Worm (Caenorhabditis elegans) whole organism, L2 larva: ENCODE results near the gene dhhc-14.
A peak's percentile ranks its signal among the peaks of the same experiment; 100 is the strongest.

Experiments used
- C34F6.9 ChIP-seq: fragments of 150-350 bp; optimal IDR thresholded peaks from 2 replicates; lab custom pipeline; 2014; ENCODE audit warnings: missing biosample characterization, missing genetic modification characterization
- F13H6.1 ChIP-seq: sonication (generic microtip); optimal IDR thresholded peaks from 2 replicates; lab custom pipeline; 2016; ENCODE audit warnings: missing genetic modification characterization, missing compliant biosample characterization
- R02D3.7 ChIP-seq: fragments of 150-350 bp; optimal IDR thresholded peaks from 2 replicates; lab custom pipeline; 2014; ENCODE audit warnings: missing biosample characterization, missing genetic modification characterization
- Y55F3AM.14 ChIP-seq: fragments of 200-800 bp; sonication (Bioruptor generic); optimal IDR thresholded peaks from 2 replicates; lab custom pipeline; 2018; ENCODE audit warnings: mild to moderate bottlenecking, missing genetic modification characterization, missing compliant biosample characterization
- ZK546.5 ChIP-seq: sonication (generic microtip); optimal IDR thresholded peaks from 2 replicates; lab custom pipeline; 2017; ENCODE audit warnings: missing biosample characterization, missing genetic modification characterization
- blmp-1 ChIP-seq: sonication (generic microtip); optimal IDR thresholded peaks from 2 replicates; lab custom pipeline; 2017; ENCODE audit warnings: missing genetic modification characterization, mild to moderate bottlenecking, missing compliant biosample characterization, antibody characterized with exemption, moderate library complexity; ENCODE audit not compliant: insufficient read depth
- ceh-16 ChIP-seq: fragments of 150-350 bp; optimal IDR thresholded peaks from 2 replicates; lab custom pipeline; 2014; ENCODE audit warnings: missing biosample characterization, missing genetic modification characterization
- egl-27 ChIP-seq: sonication (generic microtip); optimal IDR thresholded peaks from 3 replicates; lab custom pipeline; 2017; ENCODE audit warnings: missing biosample characterization, missing genetic modification reagents, missing genetic modification characterization
- elt-1 ChIP-seq: fragments of 150-350 bp; optimal IDR thresholded peaks from 2 replicates; lab custom pipeline; 2014; ENCODE audit warnings: missing biosample characterization, missing genetic modification characterization
- fos-1 ChIP-seq: fragments of 150-350 bp; optimal IDR thresholded peaks from 2 replicates; lab custom pipeline; 2014; ENCODE audit warnings: missing biosample characterization, missing genetic modification characterization
- gmeb-1 ChIP-seq: fragments of 150-350 bp; optimal IDR thresholded peaks from 2 replicates; lab custom pipeline; 2014; ENCODE audit warnings: missing biosample characterization, missing genetic modification characterization
- lsy-2 ChIP-seq, 2 experiments: fragments of 150-350 bp in 1 of 2; sonication (generic microtip) in 1 of 2; optimal IDR thresholded peaks; 2 replicates each; lab custom pipeline; 2014 to 2017; ENCODE audit warnings: missing biosample characterization in 2 of 2, missing genetic modification characterization in 2 of 2
- mbf-1 ChIP-seq: sonication (generic microtip); optimal IDR thresholded peaks from 2 replicates; lab custom pipeline; 2017; ENCODE audit warnings: missing biosample characterization, missing genetic modification characterization
- mdl-1 ChIP-seq, 2 experiments: fragments of 150-350 bp in 1 of 2; sonication (generic microtip) in 1 of 2; optimal IDR thresholded peaks; 2 replicates each; lab custom pipeline; 2017; ENCODE audit warnings: missing biosample characterization in 2 of 2, missing genetic modification characterization in 2 of 2
- nhr-10 ChIP-seq: sonication (generic microtip); optimal IDR thresholded peaks from 2 replicates; lab custom pipeline; 2017; ENCODE audit warnings: missing biosample characterization, missing genetic modification characterization
- nhr-12 ChIP-seq: fragments of 150-350 bp; optimal IDR thresholded peaks from 2 replicates; lab custom pipeline; 2014; ENCODE audit warnings: missing biosample characterization, missing genetic modification characterization
- nhr-129 ChIP-seq: fragments of 150-350 bp; optimal IDR thresholded peaks from 2 replicates; lab custom pipeline; 2014; ENCODE audit warnings: missing biosample characterization, missing genetic modification characterization
- nhr-21 ChIP-seq: fragments of 150-350 bp; optimal IDR thresholded peaks from 2 replicates; lab custom pipeline; 2014; ENCODE audit warnings: missing biosample characterization, missing genetic modification characterization
- nhr-23 ChIP-seq: fragments of 150-350 bp; optimal IDR thresholded peaks from 2 replicates; lab custom pipeline; 2014; ENCODE audit warnings: missing biosample characterization, missing genetic modification reagents, missing genetic modification characterization
- nhr-25 ChIP-seq: fragments of 150-350 bp; sonication (generic microtip); optimal IDR thresholded peaks from 3 replicates; lab custom pipeline; 2014; ENCODE audit warnings: missing biosample characterization, missing genetic modification characterization
- nhr-6 ChIP-seq: fragments of 150-350 bp; optimal IDR thresholded peaks from 2 replicates; lab custom pipeline; 2014; ENCODE audit warnings: missing biosample characterization, missing genetic modification characterization
- nhr-77 ChIP-seq: fragments of 150-350 bp; optimal IDR thresholded peaks from 2 replicates; lab custom pipeline; 2014; ENCODE audit warnings: missing biosample characterization, missing genetic modification characterization
- sem-4 ChIP-seq: fragments of 150-350 bp; optimal IDR thresholded peaks from 2 replicates; lab custom pipeline; 2014; ENCODE audit warnings: missing biosample characterization, missing genetic modification reagents, missing genetic modification characterization
- skn-1 ChIP-seq: sonication (generic microtip); optimal IDR thresholded peaks from 2 replicates; lab custom pipeline; 2017; ENCODE audit warnings: missing biosample characterization, missing genetic modification characterization
- sma-3 ChIP-seq: sonication (generic microtip); optimal IDR thresholded peaks from 2 replicates; lab custom pipeline; 2016; ENCODE audit warnings: missing genetic modification reagents, missing genetic modification characterization, missing compliant biosample characterization
- sma-9 ChIP-seq, 2 experiments: fragments of 150-350 bp in 1 of 2; sonication (generic microtip) in 1 of 2; optimal IDR thresholded peaks; 2 replicates each; lab custom pipeline; 2014 to 2016; ENCODE audit warnings: missing genetic modification characterization in 2 of 2, mild to moderate bottlenecking in 1 of 2, missing biosample characterization in 1 of 2, missing compliant biosample characterization in 1 of 2, missing genetic modification reagents in 1 of 2, moderate library complexity in 1 of 2
- unc-39 ChIP-seq: fragments of 150-350 bp; optimal IDR thresholded peaks from 2 replicates; lab custom pipeline; 2014; ENCODE audit warnings: missing biosample characterization, missing genetic modification characterization
- unc-55 ChIP-seq: fragments of 150-350 bp; sonication (generic microtip); optimal IDR thresholded peaks from 3 replicates; lab custom pipeline; 2014; ENCODE audit warnings: missing biosample characterization, missing genetic modification reagents, missing genetic modification characterization
- zag-1 ChIP-seq: fragments of 150-350 bp; optimal IDR thresholded peaks from 2 replicates; lab custom pipeline; 2014; ENCODE audit warnings: missing biosample characterization, missing genetic modification characterization
- ztf-1 ChIP-seq: fragments of 200-800 bp; sonication (Bioruptor generic); conservative IDR thresholded peaks from 2 replicates; pipeline ENCODE4 v1.3.6; 2022; ENCODE audit warnings: missing genetic modification characterization, missing compliant biosample characterization
- ztf-11 ChIP-seq: sonication (generic microtip); optimal IDR thresholded peaks from 2 replicates; lab custom pipeline; 2017; ENCODE audit warnings: missing biosample characterization, missing genetic modification characterization
- ztf-4 ChIP-seq: fragments of 150-350 bp; optimal IDR thresholded peaks from 2 replicates; lab custom pipeline; 2014; ENCODE audit warnings: missing biosample characterization, missing genetic modification characterization

Gene dhhc-14

ce11 chrX:8554029-8554428 lies 2.0 kb downstream of the dhhc-14 start:
- TF ChIP-seq ceh-16 (tag; lab: Kevin White, UChicago) = peak; percentile 45
- peak; percentile 83 for TF ChIP-seq blmp-1 (tag; lab: Kevin White, UChicago)
- TF ChIP-seq nhr-25 = peak; percentile 49
- TF ChIP-seq C34F6.9 = no peak

- TF ChIP-seq egl-27 (tag; lab: Kevin White, UChicago) (no peak), ZK546.5 (tag; lab: Kevin White, UChicago) (no peak), ztf-11 (tag; lab: Kevin White, UChicago) (no peak), nhr-23 (tag; lab: Kevin White, UChicago) (no peak), ztf-4 (tag; lab: Kevin White, UChicago) (no peak), unc-55 (GFP tag; lab: Kevin White, UChicago) (peak; percentile 53), nhr-25 (peak; percentile 36), zag-1 (tag; lab: Kevin White, UChicago) (no peak), lsy-2 (tag; optimal IDR thresholded peaks at IDR 0.05; lab: Kevin White, UChicago) (peak in 1 of 2 experiments; percentile 17), C34F6.9 (peak; percentile 11), skn-1 (no peak), mdl-1 (tag; optimal IDR thresholded peaks at IDR 0.05; lab: Kevin White, UChicago) (no peak), sma-3 (GFP tag; lab: Kevin White, UChicago) (peak; percentile 34), nhr-129 (tag; lab: Kevin White, UChicago) (peak; percentile 39), sem-4 (tag; lab: Kevin White, UChicago) (no peak), F13H6.1 (tag; lab: Kevin White, UChicago) (peak; percentile 39), elt-1 (no peak), ztf-1 (no peak)
Observed at ce11 chrX:8556614-8557196, 4.6 kb downstream of the dhhc-14 start, which contains the start of gene utx-1. TSS of gene utx-1 (plus strand) at chrX:8557146.

- TF ChIP-seq nhr-25 (no peak), Y55F3AM.14 (GFP tag; lab: Kevin White, UChicago) (no peak), nhr-23 (tag; lab: Kevin White, UChicago) (no peak), nhr-21 (tag; lab: Kevin White, UChicago) (no peak), nhr-129 (tag; lab: Kevin White, UChicago) (no peak), nhr-6 (no peak), unc-55 (GFP tag; lab: Kevin White, UChicago) (no peak), elt-1 (no peak), nhr-12 (tag; lab: Kevin White, UChicago) (no peak), unc-39 (tag; lab: Kevin White, UChicago) (no peak), nhr-10 (tag; lab: Kevin White, UChicago) (no peak), sma-9 (GFP tag; optimal IDR thresholded peaks at IDR 0.05; lab: Kevin White, UChicago) (no peak), sma-9 (tag; optimal IDR thresholded peaks at IDR 0.05; lab: Kevin White, UChicago) (no peak), mbf-1 (tag; lab: Kevin White, UChicago) (no peak)
Observed at ce11 chrX:8562586-8562985, 10.5 kb downstream of the dhhc-14 start.

- TF ChIP-seq fos-1 (tag; lab: Kevin White, UChicago) (peak; percentile 75), sma-3 (GFP tag; lab: Kevin White, UChicago) (peak; percentile 27), nhr-10 (tag; lab: Kevin White, UChicago) (no peak), R02D3.7 (tag; lab: Kevin White, UChicago) (no peak)
Observed at ce11 chrX:8563663-8564450, 11.8 kb downstream of the dhhc-14 start.

- TF ChIP-seq F13H6.1 (tag; lab: Kevin White, UChicago) (peak; percentile 31), sma-9 (GFP tag; optimal IDR thresholded peaks at IDR 0.05; lab: Kevin White, UChicago) (peak; percentile 11), sma-9 (tag; optimal IDR thresholded peaks at IDR 0.05; lab: Kevin White, UChicago) (no peak), nhr-77 (tag; lab: Kevin White, UChicago) (no peak), ceh-16 (tag; lab: Kevin White, UChicago) (no peak), fos-1 (tag; lab: Kevin White, UChicago) (peak; percentile 54), nhr-25 (peak; percentile 5), gmeb-1 (peak; percentile 10), blmp-1 (tag; lab: Kevin White, UChicago) (peak; percentile 67), elt-1 (no peak)
- TF ChIP-seq, all 48 proteins: peak for 6
Observed at ce11 chrX:8564451-8564795, 12.3 kb downstream of the dhhc-14 start.
